Fruit fly (Drosophila melanogaster): ENCODE results near the gene ro.

Gene ro

DNA sequence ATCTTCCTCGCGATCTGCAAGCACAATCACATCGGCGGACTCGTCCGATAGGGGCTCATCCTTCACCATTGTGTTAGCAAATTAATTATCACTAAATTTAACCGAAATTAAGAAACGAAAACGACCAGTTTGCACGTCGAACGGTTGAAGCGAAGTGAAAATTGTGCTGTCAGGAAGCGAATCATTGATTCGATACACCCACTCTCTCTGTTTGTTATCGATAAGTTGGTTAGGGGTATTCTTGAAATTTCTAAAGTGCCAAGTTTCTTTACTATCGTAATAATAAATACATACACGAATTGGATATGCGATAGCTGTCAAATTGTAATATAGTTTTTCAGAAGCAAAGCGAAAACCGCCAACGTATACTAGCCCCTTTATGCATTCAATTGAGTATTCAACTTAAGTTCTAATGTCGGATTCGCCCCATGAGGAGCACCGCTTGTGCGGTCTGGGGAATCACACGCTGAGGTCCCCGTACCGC lies 5.4 kb downstream of the ro start, which contains the start of gene Rb97D (continued):
- TF ChIP-seq zen2 (GFP tag; IDR thresholded peaks at IDR 0.05; ENCODE audit: partially characterized antibody), result peak; percentile 87
- TF ChIP-seq CG8089 (GFP tag; optimal IDR thresholded peaks at IDR 0.05), result peak; percentile 62
- no peak for TF ChIP-seq ftz-f1 (GFP tag; optimal IDR thresholded peaks at IDR 0.05)
- peak; percentile 50 for TF ChIP-seq Myb (GFP tag; optimal IDR thresholded peaks at IDR 0.05)
- peak; percentile 70 for TF ChIP-seq CG1603 (tag; optimal IDR thresholded peaks at IDR 0.05)
- TF ChIP-seq Opbp (GFP tag; IDR thresholded peaks at IDR 0.05; ENCODE audit: partially characterized antibody), result peak; percentile 83; the same call in 2 of the 3 replicates
- TF ChIP-seq CrebB (tag; optimal IDR thresholded peaks at IDR 0.05), result peak; percentile 24
- TF ChIP-seq TFAM (GFP tag; optimal IDR thresholded peaks at IDR 0.05), result no peak
- peak; percentile 82 for TF ChIP-seq HmgZ (tag; optimal IDR thresholded peaks at IDR 0.05)
- TF ChIP-seq esg (GFP tag; conservative IDR thresholded peaks at IDR 0.05), result no peak; the same call in 1 of the 2 replicates
- TF ChIP-seq CG11456 (GFP tag; IDR thresholded peaks at IDR 0.05), result peak; percentile 78
- TF ChIP-seq CG10959 (GFP tag; IDR thresholded peaks at IDR 0.05), result 0 out of 2 replicates have a peak, but pooled peaks have one; percentile 25
- peak; percentile 50 for TF ChIP-seq CG17568 (GFP tag; optimal IDR thresholded peaks at IDR 0.05)
- TF ChIP-seq Nf-YA (GFP tag; IDR thresholded peaks at IDR 0.05), result no peak
- TF ChIP-seq CG6765 (GFP tag; optimal IDR thresholded peaks at IDR 0.05), result peak; percentile 67
- TF ChIP-seq NC2α (GFP tag; optimal IDR thresholded peaks at IDR 0.05), result no peak
- TF ChIP-seq CG12219 (GFP tag; optimal IDR thresholded peaks at IDR 0.05), result peak; percentile 62
- peak; percentile 62 for TF ChIP-seq CG4820 (GFP tag; optimal IDR thresholded peaks at IDR 0.05)
- peak; percentile 65 for TF ChIP-seq Hr3 (GFP tag; optimal IDR thresholded peaks at IDR 0.05)
- no peak for TF ChIP-seq CG2889 (GFP tag; IDR thresholded peaks at IDR 0.05)
- TF ChIP-seq seq (GFP tag; IDR thresholded peaks at IDR 0.05), result peak; percentile 32; the same call in 1 of the 2 replicates
- peak; percentile 73 for TF ChIP-seq nmo (GFP tag; optimal IDR thresholded peaks at IDR 0.05)
- TF ChIP-seq CG4360 (GFP tag; IDR thresholded peaks at IDR 0.05), result no peak; the same call in 1 of the 2 replicates
- TF ChIP-seq CG17385 (GFP tag; optimal IDR thresholded peaks at IDR 0.05), result peak; percentile 66
- peak; percentile 48 for TF ChIP-seq tx (GFP tag; optimal IDR thresholded peaks at IDR 0.05)
- no peak for TF ChIP-seq CG7987 (GFP tag; optimal IDR thresholded peaks at IDR 0.05)
- TF ChIP-seq row (GFP tag; IDR thresholded peaks at IDR 0.05), result peak; percentile 91
- TF ChIP-seq CG15269 (tag; optimal IDR thresholded peaks at IDR 0.05), result peak; percentile 72
- TF ChIP-seq CG5180 (GFP tag; optimal IDR thresholded peaks at IDR 0.05), result peak; percentile 65
- peak; percentile 53 for TF ChIP-seq sens-2 (GFP tag; IDR thresholded peaks at IDR 0.05)
- no peak; the same call in none of the 2 replicates for TF ChIP-seq ro (GFP tag; IDR thresholded peaks at IDR 0.05)
- peak; percentile 73 for TF ChIP-seq CG15601 (tag; optimal IDR thresholded peaks at IDR 0.05)
- TF ChIP-seq CG6683 (GFP tag; optimal IDR thresholded peaks at IDR 0.05), result peak; percentile 15
- peak; percentile 3 for TF ChIP-seq CTCF (GFP tag; optimal IDR thresholded peaks at IDR 0.05)
- no peak for TF ChIP-seq Gsc (GFP tag; IDR thresholded peaks at IDR 0.05)
- TF ChIP-seq Nf-YC (tag; optimal IDR thresholded peaks at IDR 0.05), result peak; percentile 64
- TF ChIP-seq fd102C (GFP tag; optimal IDR thresholded peaks at IDR 0.05), result no peak
- peak in 1 of 2 experiments; percentile 65 for TF ChIP-seq bsh (GFP tag; optimal IDR thresholded peaks at IDR 0.05)
- TF ChIP-seq sim (GFP tag; IDR thresholded peaks at IDR 0.05), result no peak
- TF ChIP-seq lilli (GFP tag; optimal IDR thresholded peaks at IDR 0.05), result peak; percentile 80
- TF ChIP-seq CG11560 (tag; IDR thresholded peaks at IDR 0.05), result peak; percentile 48; the same call in 1 of the 3 replicates
- peak; percentile 31 for TF ChIP-seq ewg (GFP tag; optimal IDR thresholded peaks at IDR 0.05)
- peak; percentile 73 for TF ChIP-seq CG13296 (GFP tag; optimal IDR thresholded peaks at IDR 0.05)
- TF ChIP-seq bowl (GFP tag; IDR thresholded peaks at IDR 0.05), result no peak
- peak; percentile 74 to 77 for TF ChIP-seq dpn (GFP tag; optimal IDR thresholded peaks at IDR 0.05)
- no peak for TF ChIP-seq CG1832 (GFP tag; optimal IDR thresholded peaks at IDR 0.05)
- TF ChIP-seq ac (GFP tag; optimal IDR thresholded peaks at IDR 0.05), result peak; percentile 24
- TF ChIP-seq CG30431 (GFP tag; optimal IDR thresholded peaks at IDR 0.05), result no peak
- TF ChIP-seq yki (optimal IDR thresholded peaks at IDR 0.05), result no peak
- TF ChIP-seq CG10366 (GFP tag; IDR thresholded peaks at IDR 0.05), result peak; percentile 70
- TF ChIP-seq vfl (GFP tag; optimal IDR thresholded peaks at IDR 0.05), result peak; percentile 42

All from whole organism, embryonic.